Worm (Caenorhabditis elegans) whole organism, L2 larva: Measurements from ENCODE around the gene F28C1.1.

Experiments used
- alr-1 ChIP-seq: fragments of 150-350 bp; optimal IDR thresholded peaks from 2 replicates; lab custom pipeline; 2014; ENCODE audit warnings: missing biosample characterization, missing genetic modification characterization
- ama-1 ChIP-seq: fragments of 150-350 bp; optimal IDR thresholded peaks from 2 replicates; lab custom pipeline; 2018; ENCODE audit warnings: inconsistent platforms
- crh-2 ChIP-seq: sonication (generic microtip); optimal IDR thresholded peaks from 2 replicates; lab custom pipeline; 2017; ENCODE audit warnings: missing biosample characterization, missing genetic modification characterization
- mab-5 ChIP-seq: fragments of 150-350 bp; optimal IDR thresholded peaks from 2 replicates; lab custom pipeline; 2014; ENCODE audit warnings: missing biosample characterization, missing genetic modification characterization
- mdl-1 ChIP-seq, 2 experiments: fragments of 150-350 bp in 1 of 2; sonication (generic microtip) in 1 of 2; optimal IDR thresholded peaks; 2 replicates each; lab custom pipeline; 2017; ENCODE audit warnings: missing biosample characterization in 2 of 2, missing genetic modification characterization in 2 of 2
- nhr-6 ChIP-seq: fragments of 150-350 bp; optimal IDR thresholded peaks from 2 replicates; lab custom pipeline; 2014; ENCODE audit warnings: missing biosample characterization, missing genetic modification characterization
- unc-62 ChIP-seq: fragments of 150-350 bp; optimal IDR thresholded peaks from 2 replicates; lab custom pipeline; 2014; ENCODE audit warnings: missing biosample characterization, missing genetic modification reagents, missing genetic modification characterization

DNA sequence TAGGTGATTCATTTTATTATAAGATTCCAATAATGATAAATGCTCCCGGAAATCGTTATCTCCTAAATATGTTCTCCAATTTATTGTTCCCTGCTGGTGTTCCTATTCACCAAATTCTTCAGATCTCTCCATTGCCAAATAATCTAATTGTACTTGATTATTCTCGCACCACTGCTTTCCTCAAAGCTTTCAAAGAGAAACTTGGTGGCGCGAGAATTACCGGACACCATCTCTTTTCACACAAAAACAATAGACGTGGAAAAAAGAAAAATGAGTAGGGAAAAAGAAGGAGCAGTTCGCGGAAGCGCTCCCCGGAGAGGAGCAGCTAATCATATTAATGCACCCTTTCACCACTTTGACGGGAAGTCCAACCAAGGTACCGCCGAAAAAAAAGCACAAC is 29.2 kb upstream of the F28C1.1 start:
- no peak for TF ChIP-seq crh-2
- TF ChIP-seq unc-62 (GFP tag; lab: Kevin White, UChicago), result no peak
- TF ChIP-seq mdl-1 (tag; optimal IDR thresholded peaks at IDR 0.05; lab: Kevin White, UChicago), result no peak
- TF ChIP-seq alr-1 (tag; lab: Kevin White, UChicago), result no peak
- no peak for TF ChIP-seq ama-1 (lab: Kevin White, UChicago)
- no peak for TF ChIP-seq nhr-6 (tag; lab: Kevin White, UChicago)
- no peak for TF ChIP-seq mab-5 (tag; lab: Kevin White, UChicago)
